Worm (Caenorhabditis elegans) whole organism, L1 larva: ENCODE results near the gene clec-78.

Experiments
- ets-5 ChIP-seq: fragments of 200-800 bp; sonication (Bioruptor generic); IDR thresholded peaks from 2 replicates; pipeline ENCODE4 v1.3.6; 2022; ENCODE audit warnings: missing genetic modification characterization, missing compliant biosample characterization
- fos-1 ChIP-seq: fragments of 150-350 bp; optimal IDR thresholded peaks from 2 replicates; lab custom pipeline; 2014; ENCODE audit warnings: missing biosample characterization, missing genetic modification characterization
- lir-3 ChIP-seq: sonication (generic microtip); optimal IDR thresholded peaks from 2 replicates; lab custom pipeline; 2016; ENCODE audit warnings: mild to moderate bottlenecking, missing genetic modification characterization, moderate library complexity, missing compliant biosample characterization; ENCODE audit not compliant: poor library complexity
- nhr-28 ChIP-seq: fragments of 150-350 bp; optimal IDR thresholded peaks from 2 replicates; lab custom pipeline; 2014; ENCODE audit warnings: missing biosample characterization, missing genetic modification characterization

ce11 chrIV:4029288-4029687 lies 40.4 kb downstream of the clec-78 start:
- no peak for TF ChIP-seq nhr-28 (tag; lab: Kevin White, UChicago)
- TF ChIP-seq ets-5: no peak
- TF ChIP-seq fos-1 (tag; lab: Kevin White, UChicago): no peak
- TF ChIP-seq lir-3 (tag; lab: Kevin White, UChicago): no peak
